Fruit fly (Drosophila melanogaster) S2 (cell line): ENCODE results near the gene CG31407.

Experiments
- CG8478 ChIP-seq: fragments of >200 bp; optimal IDR thresholded peaks from 2 replicates; lab custom pipeline; 2018
- CTCF ChIP-seq, 2 experiments: fragments of >200 bp; optimal IDR thresholded peaks; 2 replicates each; lab custom pipeline; 2018

DNA sequence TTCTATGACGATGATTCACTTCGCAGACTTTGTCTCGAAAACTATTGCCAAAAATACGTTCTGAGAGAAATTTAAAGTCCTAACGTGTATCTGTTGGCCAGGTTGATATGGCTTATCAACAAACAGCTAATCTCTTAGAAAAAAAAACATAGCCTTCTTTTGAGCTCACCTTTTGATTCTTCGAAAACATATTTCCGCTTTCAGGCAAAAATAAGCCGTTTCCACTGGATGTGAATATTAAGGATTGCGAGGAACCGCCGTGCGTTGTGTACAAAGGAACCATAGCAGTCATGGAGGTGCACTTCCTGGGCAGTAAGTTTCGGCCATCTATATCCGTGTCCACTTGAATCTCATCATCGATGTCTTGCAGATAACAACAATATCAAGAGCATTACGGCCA lies 28.6 kb upstream of the CG31407 start:
- TF ChIP-seq CG8478 (lab: Kevin White, UChicago) (no peak), CTCF (optimal IDR thresholded peaks at IDR 0.05; lab: Kevin White, UChicago) (no peak)
